Worm (Caenorhabditis elegans): ENCODE results near the gene C52E4.7.

DNA sequence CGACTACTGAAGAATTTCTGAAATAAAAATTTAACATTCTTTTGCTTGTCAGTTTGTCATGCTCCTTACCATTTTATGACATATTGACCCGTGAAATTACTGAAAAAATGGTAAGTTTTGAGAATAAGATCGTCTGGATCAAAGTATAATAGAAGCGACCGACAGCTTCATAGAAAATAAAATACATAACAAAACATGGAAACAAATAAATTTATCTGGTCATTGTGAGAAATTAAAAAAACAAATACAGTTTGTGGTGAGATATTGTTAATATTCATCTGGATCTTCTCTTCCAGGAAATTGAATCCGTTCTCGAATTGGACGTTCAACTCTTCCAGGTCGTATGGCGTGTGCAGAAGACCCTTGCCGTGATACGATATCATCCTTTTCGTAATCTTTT, 38.0 kb downstream of the C52E4.7 start, which contains the start of gene pkc-1:
- TF ChIP-seq ets-4 (tag; optimal IDR thresholded peaks at IDR 0.05) (no peak), unc-55 (GFP tag; optimal IDR thresholded peaks at IDR 0.05) (no peak), lim-6 (tag; optimal IDR thresholded peaks at IDR 0.05) (no peak), nhr-11 (tag; optimal IDR thresholded peaks at IDR 0.05) (no peak), pqm-1 (tag; optimal IDR thresholded peaks at IDR 0.05) (no peak), pha-4 (tag; optimal IDR thresholded peaks at IDR 0.05) (no peak), elt-2 (tag; optimal IDR thresholded peaks at IDR 0.05) (no peak), elt-4 (tag; optimal IDR thresholded peaks at IDR 0.05) (no peak), ttx-3 (tag; optimal IDR thresholded peaks at IDR 0.05) (no peak)
